Fruit fly (Drosophila melanogaster) whole organism, embryonic: ENCODE measurements around the gene CG1575.

Source experiments
- B-H2 ChIP-seq: fragments of 200-800 bp; sonication (Bioruptor generic); optimal IDR thresholded peaks from 2 replicates; lab custom pipeline; 2018; ENCODE audit warnings: missing biosample characterization, mild to moderate bottlenecking, missing genetic modification characterization
- CG10565 ChIP-seq: fragments of 200-800 bp; sonication (Bioruptor generic); optimal IDR thresholded peaks from 3 replicates; lab custom pipeline; 2016; ENCODE audit warnings: missing biosample characterization, mild to moderate bottlenecking, missing genetic modification characterization
- CG10959 ChIP-seq: fragments of 200-800 bp; sonication (Bioruptor generic); IDR thresholded peaks from 2 replicates; pipeline ENCODE4 v1.3.6; 2022; ENCODE audit warnings: missing biosample characterization, missing genetic modification characterization
- CG11560 ChIP-seq: fragments of 200-800 bp; sonication (Bioruptor generic); IDR thresholded peaks from 3 replicates; pipeline ENCODE4 v1.3.6; 2022; ENCODE audit warnings: missing biosample characterization, missing genetic modification characterization
- CG12659 ChIP-seq: fragments of 200-800 bp; sonication (Bioruptor generic); optimal IDR thresholded peaks from 3 replicates; lab custom pipeline; 2017; ENCODE audit warnings: mild to moderate bottlenecking, missing biosample characterization, missing genetic modification reagents, missing genetic modification characterization
- CG12769 ChIP-seq: fragments of 200-800 bp; sonication (Bioruptor generic); optimal IDR thresholded peaks from 2 replicates; lab custom pipeline; 2019; ENCODE audit warnings: missing biosample characterization, mild to moderate bottlenecking, missing genetic modification characterization, moderate library complexity
- CG13123 ChIP-seq: fragments of 200-800 bp; sonication (Bioruptor generic); optimal IDR thresholded peaks from 2 replicates; lab custom pipeline; 2016; ENCODE audit warnings: missing biosample characterization, missing genetic modification characterization
- CG13287 ChIP-seq: fragments of 200-800 bp; sonication (Bioruptor generic); IDR thresholded peaks from 2 replicates; pipeline ENCODE4 v1.3.6; 2022; ENCODE audit warnings: missing biosample characterization, missing genetic modification characterization; ENCODE audit not compliant: partially characterized antibody
- CG13894 ChIP-seq: fragments of 200-800 bp; sonication (Bioruptor generic); optimal IDR thresholded peaks from 3 replicates; lab custom pipeline; 2018; ENCODE audit warnings: missing biosample characterization, mild to moderate bottlenecking, missing genetic modification characterization, moderate library complexity
- CG14860 ChIP-seq: fragments of 200-800 bp; sonication (Bioruptor generic); IDR thresholded peaks from 3 replicates; pipeline ENCODE4 v1.3.6; 2022; ENCODE audit warnings: missing biosample characterization, missing genetic modification characterization; ENCODE audit not compliant: partially characterized antibody
- CG17186 ChIP-seq: fragments of 200-800 bp; sonication (Bioruptor generic); optimal IDR thresholded peaks from 3 replicates; lab custom pipeline; 2017; ENCODE audit warnings: missing biosample characterization, missing genetic modification reagents, missing genetic modification characterization
- CG17385 ChIP-seq: fragments of 200-800 bp; sonication (Bioruptor generic); optimal IDR thresholded peaks from 3 replicates; lab custom pipeline; 2018; ENCODE audit warnings: missing biosample characterization, mild to moderate bottlenecking, missing genetic modification characterization
- CG1792 ChIP-seq: fragments of 200-800 bp; sonication (Bioruptor generic); optimal IDR thresholded peaks from 2 replicates; lab custom pipeline; 2016; ENCODE audit warnings: missing biosample characterization, missing genetic modification characterization
- CG18619 ChIP-seq: fragments of 200-800 bp; sonication (Bioruptor generic); optimal IDR thresholded peaks from 3 replicates; lab custom pipeline; 2017; ENCODE audit warnings: missing biosample characterization, mild to moderate bottlenecking, missing genetic modification characterization
- CG2875 ChIP-seq: fragments of 200-800 bp; sonication (Bioruptor generic); optimal IDR thresholded peaks from 2 replicates; lab custom pipeline; 2017; ENCODE audit warnings: missing biosample characterization, mild to moderate bottlenecking, missing genetic modification characterization, missing genetic modification reagents
- CG32532 ChIP-seq: fragments of 200-800 bp; sonication (Bioruptor generic); IDR thresholded peaks from 2 replicates; pipeline ENCODE4 v1.3.6; 2022; ENCODE audit warnings: missing biosample characterization, missing genetic modification characterization
- CG32772 ChIP-seq: fragments of 200-800 bp; sonication (Bioruptor generic); IDR thresholded peaks from 2 replicates; pipeline ENCODE4 v1.3.6; 2022; ENCODE audit warnings: missing biosample characterization, missing genetic modification characterization
- CG3281 ChIP-seq: fragments of 200-800 bp; sonication (Bioruptor generic); optimal IDR thresholded peaks from 3 replicates; lab custom pipeline; 2017; ENCODE audit warnings: missing biosample characterization, mild to moderate bottlenecking, missing genetic modification characterization
- CG33557 ChIP-seq: fragments of 200-800 bp; sonication (Bioruptor generic); optimal IDR thresholded peaks from 2 replicates; lab custom pipeline; 2019; ENCODE audit warnings: missing biosample characterization, mild to moderate bottlenecking, missing genetic modification characterization, moderate library complexity
- CG34376 ChIP-seq: fragments of 200-800 bp; sonication (Bioruptor generic); optimal IDR thresholded peaks from 2 replicates; lab custom pipeline; 2018; ENCODE audit warnings: missing biosample characterization, mild to moderate bottlenecking, missing genetic modification characterization
- CG3995 ChIP-seq: fragments of 200-800 bp; sonication (Bioruptor generic); optimal IDR thresholded peaks from 3 replicates; lab custom pipeline; 2016; ENCODE audit warnings: missing biosample characterization, missing genetic modification characterization
- CG4404 ChIP-seq: fragments of 200-800 bp; sonication (Bioruptor generic); IDR thresholded peaks from 2 replicates; pipeline ENCODE4 v1.3.6; 2022; ENCODE audit warnings: missing biosample characterization, missing genetic modification characterization
- CG5245 ChIP-seq: fragments of 200-800 bp; sonication (Bioruptor generic); optimal IDR thresholded peaks from 3 replicates; lab custom pipeline; 2016; ENCODE audit warnings: missing biosample characterization, missing genetic modification characterization
- CG5953 ChIP-seq: fragments of 200-800 bp; sonication (Bioruptor generic); IDR thresholded peaks from 2 replicates; pipeline ENCODE4 v1.3.6; 2022; ENCODE audit warnings: missing biosample characterization, missing genetic modification characterization
- CG6175 ChIP-seq: fragments of 200-800 bp; sonication (Bioruptor generic); IDR thresholded peaks from 3 replicates; pipeline ENCODE4 v1.3.6; 2022; ENCODE audit warnings: missing biosample characterization, missing genetic modification characterization
- CG6765 ChIP-seq: fragments of 200-800 bp; sonication (Bioruptor generic); optimal IDR thresholded peaks from 3 replicates; lab custom pipeline; 2017; ENCODE audit warnings: missing biosample characterization, mild to moderate bottlenecking, missing genetic modification characterization
- CG7372 ChIP-seq: fragments of 200-800 bp; sonication (Bioruptor generic); IDR thresholded peaks from 2 replicates; pipeline ENCODE4 v1.3.6; 2022; ENCODE audit warnings: missing biosample characterization, missing genetic modification characterization
- CG8290 ChIP-seq, 3 experiments: fragments of 200-800 bp; sonication (Bioruptor generic); optimal IDR thresholded peaks; 2 replicates each; lab custom pipeline; 2016 to 2019; ENCODE audit warnings: missing biosample characterization in 3 of 3, missing genetic modification characterization in 3 of 3, mild to moderate bottlenecking in 2 of 3, moderate library complexity in 1 of 3
- CG9215 ChIP-seq: fragments of 200-800 bp; sonication (Bioruptor generic); IDR thresholded peaks from 2 replicates; pipeline ENCODE4 v1.3.6; 2022; ENCODE audit warnings: missing biosample characterization, missing genetic modification characterization
- CG9876 ChIP-seq: fragments of 200-800 bp; sonication (Bioruptor generic); optimal IDR thresholded peaks from 2 replicates; lab custom pipeline; 2016; ENCODE audit warnings: missing biosample characterization, missing genetic modification characterization
- Chrac-16 ChIP-seq: fragments of 200-800 bp; sonication (Bioruptor generic); optimal IDR thresholded peaks from 3 replicates; lab custom pipeline; 2016; ENCODE audit warnings: missing biosample characterization, missing genetic modification characterization
- D19B ChIP-seq: fragments of 200-800 bp; sonication (Bioruptor generic); optimal IDR thresholded peaks from 2 replicates; lab custom pipeline; 2017; ENCODE audit warnings: missing biosample characterization, mild to moderate bottlenecking, missing genetic modification characterization
- Dll ChIP-seq: fragments of 200-800 bp; sonication (Bioruptor generic); IDR thresholded peaks from 4 replicates; pipeline ENCODE4 v1.3.6; 2022; ENCODE audit warnings: missing biosample characterization, missing genetic modification characterization; ENCODE audit not compliant: partially characterized antibody
- Elba2 ChIP-seq: fragments of 200-800 bp; sonication (Bioruptor generic); optimal IDR thresholded peaks from 3 replicates; lab custom pipeline; 2016; ENCODE audit warnings: missing biosample characterization, missing genetic modification characterization
- Ets97D ChIP-seq: fragments of 200-800 bp; sonication (Bioruptor generic); optimal IDR thresholded peaks from 3 replicates; lab custom pipeline; 2016; ENCODE audit warnings: missing biosample characterization, missing genetic modification characterization
- HHEX ChIP-seq: fragments of 200-800 bp; sonication (Bioruptor generic); optimal IDR thresholded peaks from 3 replicates; lab custom pipeline; 2017; ENCODE audit warnings: missing biosample characterization, mild to moderate bottlenecking, missing genetic modification characterization, missing genetic modification reagents
- Mes4 ChIP-seq: fragments of 200-800 bp; sonication (Bioruptor generic); optimal IDR thresholded peaks from 2 replicates; lab custom pipeline; 2016; ENCODE audit warnings: missing biosample characterization, missing genetic modification characterization
- NK7.1 ChIP-seq: fragments of 200-800 bp; sonication (Bioruptor generic); optimal IDR thresholded peaks from 3 replicates; lab custom pipeline; 2016; ENCODE audit warnings: missing biosample characterization, missing genetic modification characterization
- Sry-δ ChIP-seq: fragments of 200-800 bp; sonication (Bioruptor generic); optimal IDR thresholded peaks from 2 replicates; lab custom pipeline; 2016; ENCODE audit warnings: missing biosample characterization, missing genetic modification characterization
- bab2 ChIP-seq: fragments of 200-800 bp; sonication (Bioruptor generic); optimal IDR thresholded peaks from 2 replicates; lab custom pipeline; 2016; ENCODE audit warnings: missing biosample characterization, missing genetic modification characterization
- cg ChIP-seq: fragments of 200-800 bp; sonication (Bioruptor generic); optimal IDR thresholded peaks from 3 replicates; lab custom pipeline; 2019; ENCODE audit warnings: missing biosample characterization, mild to moderate bottlenecking, missing genetic modification characterization, moderate library complexity
- eve ChIP-seq, 2 experiments: fragments of >200 bp; optimal IDR thresholded peaks; 2 replicates each; lab custom pipeline; 2017; ENCODE audit warnings: missing biosample characterization in 2 of 2, missing genetic modification characterization in 2 of 2
- gem ChIP-seq: fragments of 200-800 bp; sonication (Bioruptor generic); optimal IDR thresholded peaks from 2 replicates; lab custom pipeline; 2019; ENCODE audit warnings: missing biosample characterization, mild to moderate bottlenecking, missing genetic modification characterization, moderate library complexity
- gsb-n ChIP-seq: fragments of 200-800 bp; sonication (Bioruptor generic); optimal IDR thresholded peaks from 3 replicates; lab custom pipeline; 2018; ENCODE audit warnings: missing biosample characterization, mild to moderate bottlenecking, missing genetic modification characterization
- lola ChIP-seq, 3 experiments: fragments of >200 bp in 2 of 3; fragments of 200-800 bp in 1 of 3; sonication (Bioruptor generic) in 1 of 3; optimal IDR thresholded peaks; 2 replicates each; lab custom pipeline; 2017 to 2019; ENCODE audit warnings: missing biosample characterization in 3 of 3, missing genetic modification characterization in 3 of 3, mild to moderate bottlenecking in 1 of 3, moderate library complexity in 1 of 3
- lov ChIP-seq, 2 experiments: fragments of 200-800 bp in 1 of 2; fragments of >200 bp in 1 of 2; sonication (Bioruptor generic) in 1 of 2; IDR thresholded peaks in 1 of 2; optimal IDR thresholded peaks in 1 of 2; 2 replicates in 1 of 2; 3 replicates in 1 of 2; pipeline versions ENCODE4 v1.3.6 to Lab custom; 2017 to 2022; ENCODE audit warnings: missing biosample characterization in 1 of 2, missing genetic modification characterization in 1 of 2
- sd ChIP-seq: fragments of 200-800 bp; sonication (Bioruptor generic); optimal IDR thresholded peaks from 3 replicates; lab custom pipeline; 2018; ENCODE audit warnings: missing biosample characterization, mild to moderate bottlenecking, missing genetic modification characterization, moderate library complexity
- so ChIP-seq: fragments of 200-800 bp; sonication (Bioruptor generic); IDR thresholded peaks from 3 replicates; pipeline ENCODE4 v1.3.6; 2022; ENCODE audit warnings: missing biosample characterization, missing genetic modification characterization
- tgo ChIP-seq: fragments of 200-800 bp; sonication (Bioruptor generic); IDR thresholded peaks from 3 replicates; pipeline ENCODE4 v1.3.6; 2022; ENCODE audit warnings: missing biosample characterization, missing genetic modification characterization

CG1575 gene

DNA sequence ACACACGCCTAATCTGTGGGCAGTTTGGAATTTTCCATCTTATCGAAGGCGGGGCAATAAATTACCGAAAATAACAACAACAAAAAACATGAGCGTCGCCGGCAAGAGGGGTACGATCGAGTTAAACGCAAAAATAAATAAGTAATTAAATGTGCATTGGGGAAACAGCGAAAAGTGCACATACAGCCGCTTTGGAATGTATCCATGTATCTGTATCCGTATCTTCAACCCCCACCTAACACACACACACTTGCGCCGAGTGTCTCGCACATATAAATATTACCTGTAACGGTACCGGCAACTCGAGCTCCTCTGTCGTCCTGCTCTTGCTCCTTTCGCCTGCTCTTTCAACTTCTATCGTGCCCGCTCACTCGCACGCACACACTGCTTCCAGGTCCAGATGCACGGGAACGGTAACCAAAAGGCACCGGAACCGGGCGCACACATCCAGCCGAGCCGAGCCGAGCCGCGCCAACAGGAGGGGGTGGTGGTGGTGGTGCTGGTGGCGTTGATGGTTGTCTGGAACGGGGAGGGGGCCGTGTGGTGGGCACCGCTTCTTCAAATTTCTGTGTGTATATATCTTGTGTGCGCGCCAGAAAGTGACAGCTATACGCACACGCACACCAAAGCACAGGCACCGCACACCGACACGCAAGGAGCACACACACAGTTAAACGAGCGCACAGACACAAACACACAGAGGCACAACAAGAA lies 24.7 kb downstream of the CG1575 start (continued):
- no peak for TF ChIP-seq CG9215 (GFP tag; lab: Robert Waterston, UW)
- peak; percentile 5 for TF ChIP-seq bab2 (GFP tag; lab: Kevin White, UChicago)
- peak; percentile 36 for TF ChIP-seq CG18619 (GFP tag; lab: Kevin White, UChicago)
- no peak for TF ChIP-seq CG6175
- TF ChIP-seq CG1792 (GFP tag; lab: Kevin White, UChicago): no peak
- no peak for TF ChIP-seq so (GFP tag; lab: Robert Waterston, UW)
- TF ChIP-seq CG11560: no peak
- no peak for TF ChIP-seq NK7.1 (GFP tag; lab: Kevin White, UChicago)
- TF ChIP-seq cg (GFP tag; lab: Kevin White, UChicago): peak; percentile 99
- TF ChIP-seq gem: peak; percentile 46
- no peak for TF ChIP-seq lov (optimal IDR thresholded peaks at IDR 0.05; lab: Kevin White, UChicago)
- TF ChIP-seq lov (GFP tag; IDR thresholded peaks at IDR 0.05; lab: Robert Waterston, UW): peak; percentile 29; the same call in 1 of the 3 replicates
- TF ChIP-seq HHEX (GFP tag; lab: Kevin White, UChicago): no peak
- TF ChIP-seq eve (GFP tag; optimal IDR thresholded peaks at IDR 0.05; lab: Kevin White, UChicago): no peak
- no peak for TF ChIP-seq CG8290 (GFP tag; optimal IDR thresholded peaks at IDR 0.05; lab: Kevin White, UChicago)
- TF ChIP-seq CG8290 (tag; optimal IDR thresholded peaks at IDR 0.05; lab: Kevin White, UChicago): peak in 1 of 2 experiments; percentile 33
- TF ChIP-seq CG33557 (GFP tag; lab: Kevin White, UChicago): no peak
- no peak for TF ChIP-seq CG17385
- TF ChIP-seq CG34376: peak; percentile 36
- no peak for TF ChIP-seq CG12659
- no peak for TF ChIP-seq CG9876 (GFP tag; lab: Kevin White, UChicago)
- TF ChIP-seq CG32532 (GFP tag; lab: Robert Waterston, UW): peak; percentile 25
- TF ChIP-seq lola (GFP tag; optimal IDR thresholded peaks at IDR 0.05; lab: Kevin White, UChicago): no peak
- no peak for TF ChIP-seq CG14860 (GFP tag; lab: Robert Waterston, UW)
- no peak for TF ChIP-seq D19B (GFP tag; lab: Kevin White, UChicago)
- TF ChIP-seq CG10565 (GFP tag; lab: Kevin White, UChicago): no peak
- no peak for TF ChIP-seq CG17186 (GFP tag; lab: Kevin White, UChicago)
- no peak for TF ChIP-seq CG10959 (GFP tag; lab: Robert Waterston, UW)
- no peak for TF ChIP-seq CG5953 (GFP tag; lab: Robert Waterston, UW)
- TF ChIP-seq sd (tag; lab: Kevin White, UChicago): peak; percentile 87
- no peak for TF ChIP-seq CG4404
- no peak for TF ChIP-seq CG2875 (GFP tag; lab: Kevin White, UChicago)
- no peak for TF ChIP-seq CG6765 (GFP tag; lab: Kevin White, UChicago)
- TF ChIP-seq CG13287 (GFP tag; lab: Robert Waterston, UW): no peak
- TF ChIP-seq CG13894 (tag; lab: Kevin White, UChicago): no peak
- TF ChIP-seq CG7372: no peak
- TF ChIP-seq gsb-n: no peak
- TF ChIP-seq Elba2 (GFP tag; lab: Kevin White, UChicago): no peak
- no peak for TF ChIP-seq Sry-δ (GFP tag; lab: Kevin White, UChicago)
- TF ChIP-seq Dll (GFP tag; lab: Robert Waterston, UW): no peak
- no peak for TF ChIP-seq CG32772 (GFP tag; lab: Robert Waterston, UW)
- TF ChIP-seq CG13123: no peak
- TF ChIP-seq Mes4 (GFP tag; lab: Kevin White, UChicago): no peak
- no peak for TF ChIP-seq tgo
- TF ChIP-seq CG12769 (tag; lab: Kevin White, UChicago): peak; percentile 96
- TF ChIP-seq CG3281 (GFP tag; lab: Kevin White, UChicago): peak; percentile 31
- TF ChIP-seq CG5245: no peak
- no peak for TF ChIP-seq Ets97D
- no peak for TF ChIP-seq CG3995
- TF ChIP-seq Chrac-16: no peak
- TF ChIP-seq B-H2 (GFP tag; lab: Kevin White, UChicago): no peak
